Fruit fly (Drosophila melanogaster) whole organism, embryonic: Measurements from ENCODE around the gene CG4661.
A peak's percentile ranks its signal among the peaks of the same experiment; 100 is the strongest.

Experiments used
- CG10209 ChIP-seq: fragments of 200-800 bp; sonication (Bioruptor generic); optimal IDR thresholded peaks from 3 replicates; lab custom pipeline; 2017; ENCODE audit warnings: missing biosample characterization, mild to moderate bottlenecking, missing genetic modification characterization, missing genetic modification reagents
- CG10267 ChIP-seq: fragments of 200-800 bp; sonication (Bioruptor generic); optimal IDR thresholded peaks from 2 replicates; lab custom pipeline; 2018; ENCODE audit warnings: missing biosample characterization, mild to moderate bottlenecking, missing genetic modification characterization, moderate library complexity
- CG11695 ChIP-seq: fragments of 200-800 bp; sonication (Bioruptor generic); IDR thresholded peaks from 3 replicates; pipeline ENCODE4 v1.3.6; 2022; ENCODE audit warnings: missing biosample characterization, missing genetic modification characterization
- CG12071 ChIP-seq: fragments of 200-800 bp; sonication (Bioruptor generic); optimal IDR thresholded peaks from 3 replicates; lab custom pipeline; 2018; ENCODE audit warnings: missing biosample characterization, mild to moderate bottlenecking, missing genetic modification characterization
- CG12155 ChIP-seq: fragments of 200-800 bp; sonication (Bioruptor generic); optimal IDR thresholded peaks from 3 replicates; lab custom pipeline; 2016; ENCODE audit warnings: missing biosample characterization, missing genetic modification characterization
- CG12769 ChIP-seq: fragments of 200-800 bp; sonication (Bioruptor generic); optimal IDR thresholded peaks from 2 replicates; lab custom pipeline; 2019; ENCODE audit warnings: missing biosample characterization, mild to moderate bottlenecking, missing genetic modification characterization, moderate library complexity
- CG13296 ChIP-seq: fragments of 200-800 bp; sonication (Bioruptor generic); optimal IDR thresholded peaks from 3 replicates; lab custom pipeline; 2018; ENCODE audit warnings: missing biosample characterization, mild to moderate bottlenecking, missing genetic modification characterization
- CG17359 ChIP-seq: fragments of 200-800 bp; sonication (Bioruptor generic); optimal IDR thresholded peaks from 3 replicates; lab custom pipeline; 2018; ENCODE audit warnings: missing biosample characterization, mild to moderate bottlenecking, missing genetic modification characterization, moderate library complexity
- CG17568 ChIP-seq: fragments of 200-800 bp; sonication (Bioruptor generic); optimal IDR thresholded peaks from 2 replicates; lab custom pipeline; 2018; ENCODE audit warnings: missing biosample characterization, mild to moderate bottlenecking, missing genetic modification characterization, moderate library complexity
- CG18764 ChIP-seq: fragments of 200-800 bp; sonication (Bioruptor generic); optimal IDR thresholded peaks from 3 replicates; lab custom pipeline; 2016; ENCODE audit warnings: missing biosample characterization, missing genetic modification characterization
- CG2678 ChIP-seq: fragments of 200-800 bp; sonication (Bioruptor generic); optimal IDR thresholded peaks from 3 replicates; lab custom pipeline; 2019; ENCODE audit warnings: missing biosample characterization, mild to moderate bottlenecking, missing genetic modification characterization, moderate library complexity
- CG3163 ChIP-seq: fragments of 200-800 bp; sonication (Bioruptor generic); optimal IDR thresholded peaks from 3 replicates; lab custom pipeline; 2016; ENCODE audit warnings: missing biosample characterization, missing genetic modification characterization
- CG32772 ChIP-seq: fragments of 200-800 bp; sonication (Bioruptor generic); IDR thresholded peaks from 2 replicates; pipeline ENCODE4 v1.3.6; 2022; ENCODE audit warnings: missing biosample characterization, missing genetic modification characterization
- CG4820 ChIP-seq: fragments of 200-800 bp; sonication (Bioruptor generic); optimal IDR thresholded peaks from 3 replicates; lab custom pipeline; 2016; ENCODE audit warnings: missing biosample characterization, missing genetic modification characterization
- CG4854 ChIP-seq: fragments of 200-800 bp; sonication (Bioruptor generic); optimal IDR thresholded peaks from 2 replicates; lab custom pipeline; 2016; ENCODE audit warnings: missing biosample characterization, missing genetic modification characterization, inconsistent platforms
- CG6765 ChIP-seq: fragments of 200-800 bp; sonication (Bioruptor generic); optimal IDR thresholded peaks from 3 replicates; lab custom pipeline; 2017; ENCODE audit warnings: missing biosample characterization, mild to moderate bottlenecking, missing genetic modification characterization
- CG7357 ChIP-seq: fragments of 200-800 bp; sonication (Bioruptor generic); IDR thresholded peaks from 3 replicates; pipeline ENCODE4 v1.3.6; 2022; ENCODE audit warnings: missing biosample characterization, missing genetic modification characterization
- CG7839 ChIP-seq: fragments of 200-800 bp; sonication (Bioruptor generic); optimal IDR thresholded peaks from 3 replicates; lab custom pipeline; 2018; ENCODE audit warnings: missing biosample characterization, mild to moderate bottlenecking, missing genetic modification characterization, moderate library complexity
- CG8290 ChIP-seq, 3 experiments: fragments of 200-800 bp; sonication (Bioruptor generic); optimal IDR thresholded peaks; 2 replicates each; lab custom pipeline; 2016 to 2019; ENCODE audit warnings: missing biosample characterization in 3 of 3, missing genetic modification characterization in 3 of 3, mild to moderate bottlenecking in 2 of 3, moderate library complexity in 1 of 3
- CG8359 ChIP-seq: fragments of 200-800 bp; sonication (Bioruptor generic); optimal IDR thresholded peaks from 2 replicates; lab custom pipeline; 2017; ENCODE audit warnings: missing biosample characterization, mild to moderate bottlenecking, missing genetic modification characterization, borderline replicate concordance
- HLH54F ChIP-seq: fragments of 200-800 bp; sonication (Bioruptor generic); optimal IDR thresholded peaks from 3 replicates; lab custom pipeline; 2016; ENCODE audit warnings: missing biosample characterization, missing genetic modification characterization
- Meics ChIP-seq: fragments of 200-800 bp; sonication (Bioruptor generic); optimal IDR thresholded peaks from 2 replicates; lab custom pipeline; 2017; ENCODE audit warnings: missing biosample characterization, mild to moderate bottlenecking, missing genetic modification characterization
- NC2β ChIP-seq: fragments of 200-800 bp; sonication (Bioruptor generic); optimal IDR thresholded peaks from 2 replicates; lab custom pipeline; 2016; ENCODE audit warnings: missing biosample characterization, missing genetic modification characterization
- Pdp1 ChIP-seq, 2 experiments: fragments of 200-800 bp; sonication (Bioruptor generic); optimal IDR thresholded peaks; 3 replicates each; lab custom pipeline; 2016; ENCODE audit warnings: missing biosample characterization in 2 of 2, missing genetic modification characterization in 2 of 2, mild to moderate bottlenecking in 1 of 2, moderate library complexity in 1 of 2
- Sry-β ChIP-seq: fragments of 200-800 bp; sonication (Bioruptor generic); optimal IDR thresholded peaks from 2 replicates; lab custom pipeline; 2018; ENCODE audit warnings: missing biosample characterization, mild to moderate bottlenecking, missing genetic modification characterization, moderate library complexity
- Taf1 ChIP-seq: fragments of 200-800 bp; sonication (Bioruptor generic); IDR thresholded peaks from 2 replicates; pipeline ENCODE4 v1.3.6; 2022; ENCODE audit warnings: missing biosample characterization, missing genetic modification characterization
- Trl ChIP-seq, 3 experiments: fragments of >200 bp in 2 of 3; fragments of 200-800 bp in 1 of 3; sonication (Bioruptor generic) in 1 of 3; optimal IDR thresholded peaks; 2 replicates in 1 of 3; 3 replicates in 2 of 3; lab custom pipeline; 2016 to 2017; ENCODE audit warnings: missing biosample characterization in 1 of 3, missing genetic modification characterization in 1 of 3
- ara ChIP-seq: fragments of 200-800 bp; sonication (Bioruptor generic); IDR thresholded peaks from 2 replicates; pipeline ENCODE4 v1.3.6; 2022; ENCODE audit warnings: missing biosample characterization, missing genetic modification characterization
- ase ChIP-seq: fragments of 200-800 bp; sonication (Bioruptor generic); IDR thresholded peaks from 3 replicates; pipeline ENCODE4 v1.3.6; 2022; ENCODE audit warnings: missing biosample characterization, missing genetic modification characterization
- bsh ChIP-seq, 2 experiments: fragments of 200-800 bp; sonication (Bioruptor generic); optimal IDR thresholded peaks; 2 replicates each; lab custom pipeline; 2017 to 2018; ENCODE audit warnings: mild to moderate bottlenecking in 2 of 2, missing biosample characterization in 2 of 2, missing genetic modification characterization in 2 of 2, moderate library complexity in 1 of 2
- chm ChIP-seq: fragments of 200-800 bp; sonication (Bioruptor generic); IDR thresholded peaks from 2 replicates; pipeline ENCODE4 v1.3.6; 2022; ENCODE audit warnings: missing biosample characterization, missing genetic modification characterization
- dmrt11E ChIP-seq: fragments of 200-800 bp; sonication (Bioruptor generic); optimal IDR thresholded peaks from 3 replicates; lab custom pipeline; 2018; ENCODE audit warnings: missing biosample characterization, mild to moderate bottlenecking, missing genetic modification characterization, moderate library complexity
- fd96Cb ChIP-seq: fragments of 200-800 bp; sonication (Bioruptor generic); optimal IDR thresholded peaks from 2 replicates; lab custom pipeline; 2018; ENCODE audit warnings: missing biosample characterization, mild to moderate bottlenecking, missing genetic modification characterization, moderate library complexity
- fu2 ChIP-seq: fragments of 200-800 bp; sonication (Bioruptor generic); optimal IDR thresholded peaks from 2 replicates; lab custom pipeline; 2016; ENCODE audit warnings: missing biosample characterization, missing genetic modification characterization
- grau ChIP-seq: fragments of 200-800 bp; optimal IDR thresholded peaks from 3 replicates; lab custom pipeline; 2019; ENCODE audit warnings: missing biosample characterization, mild to moderate bottlenecking, missing genetic modification characterization, moderate library complexity
- gsb ChIP-seq: fragments of 200-800 bp; sonication (Bioruptor generic); IDR thresholded peaks from 2 replicates; pipeline ENCODE4 v1.3.6; 2022; ENCODE audit warnings: missing biosample characterization, missing genetic modification characterization
- h ChIP-seq: fragments of >200 bp; optimal IDR thresholded peaks from 2 replicates; lab custom pipeline; 2017
- nerfin-1 ChIP-seq: fragments of 200-800 bp; sonication (Bioruptor generic); optimal IDR thresholded peaks from 3 replicates; lab custom pipeline; 2019; ENCODE audit warnings: missing biosample characterization, mild to moderate bottlenecking, missing genetic modification characterization, moderate library complexity
- nerfin-2 ChIP-seq: fragments of 200-800 bp; sonication (Bioruptor generic); IDR thresholded peaks from 2 replicates; pipeline ENCODE4 v1.3.6; 2022; ENCODE audit warnings: missing biosample characterization, missing genetic modification characterization; ENCODE audit not compliant: partially characterized antibody
- nom ChIP-seq: fragments of 200-800 bp; sonication (Bioruptor generic); optimal IDR thresholded peaks from 2 replicates; lab custom pipeline; 2017; ENCODE audit warnings: missing biosample characterization, missing genetic modification characterization, mild to moderate bottlenecking, moderate library complexity, missing genetic modification reagents
- onecut ChIP-seq: fragments of 200-800 bp; sonication (Bioruptor generic); IDR thresholded peaks from 2 replicates; pipeline ENCODE4 v1.3.6; 2022; ENCODE audit warnings: missing biosample characterization, missing genetic modification characterization
- peb ChIP-seq: fragments of 200-800 bp; sonication (Bioruptor generic); IDR thresholded peaks from 2 replicates; pipeline ENCODE4 v1.3.6; 2022; ENCODE audit warnings: missing biosample characterization, missing genetic modification characterization
- ro ChIP-seq: fragments of 200-800 bp; sonication (Bioruptor generic); IDR thresholded peaks from 2 replicates; pipeline ENCODE4 v1.3.6; 2022; ENCODE audit warnings: missing biosample characterization, missing genetic modification characterization
- seq ChIP-seq: fragments of 200-800 bp; sonication (Bioruptor generic); IDR thresholded peaks from 2 replicates; pipeline ENCODE4 v1.3.6; 2022; ENCODE audit warnings: missing biosample characterization, missing genetic modification characterization
- sna ChIP-seq: fragments of 200-800 bp; sonication (Bioruptor generic); IDR thresholded peaks from 2 replicates; pipeline ENCODE4 v1.3.6; 2022; ENCODE audit warnings: missing biosample characterization, missing genetic modification characterization; ENCODE audit not compliant: partially characterized antibody
- sob ChIP-seq: fragments of 200-800 bp; sonication (Bioruptor generic); IDR thresholded peaks from 2 replicates; pipeline ENCODE4 v1.3.6; 2022; ENCODE audit warnings: missing biosample characterization, missing genetic modification characterization
- tap ChIP-seq: fragments of 200-800 bp; optimal IDR thresholded peaks from 3 replicates; lab custom pipeline; 2019; ENCODE audit warnings: missing biosample characterization, mild to moderate bottlenecking, missing genetic modification characterization, moderate library complexity
- unpg ChIP-seq: fragments of 200-800 bp; sonication (Bioruptor generic); optimal IDR thresholded peaks from 3 replicates; lab custom pipeline; 2018; ENCODE audit warnings: missing biosample characterization, mild to moderate bottlenecking, missing genetic modification characterization, moderate library complexity

The CG4661 gene

DNA sequence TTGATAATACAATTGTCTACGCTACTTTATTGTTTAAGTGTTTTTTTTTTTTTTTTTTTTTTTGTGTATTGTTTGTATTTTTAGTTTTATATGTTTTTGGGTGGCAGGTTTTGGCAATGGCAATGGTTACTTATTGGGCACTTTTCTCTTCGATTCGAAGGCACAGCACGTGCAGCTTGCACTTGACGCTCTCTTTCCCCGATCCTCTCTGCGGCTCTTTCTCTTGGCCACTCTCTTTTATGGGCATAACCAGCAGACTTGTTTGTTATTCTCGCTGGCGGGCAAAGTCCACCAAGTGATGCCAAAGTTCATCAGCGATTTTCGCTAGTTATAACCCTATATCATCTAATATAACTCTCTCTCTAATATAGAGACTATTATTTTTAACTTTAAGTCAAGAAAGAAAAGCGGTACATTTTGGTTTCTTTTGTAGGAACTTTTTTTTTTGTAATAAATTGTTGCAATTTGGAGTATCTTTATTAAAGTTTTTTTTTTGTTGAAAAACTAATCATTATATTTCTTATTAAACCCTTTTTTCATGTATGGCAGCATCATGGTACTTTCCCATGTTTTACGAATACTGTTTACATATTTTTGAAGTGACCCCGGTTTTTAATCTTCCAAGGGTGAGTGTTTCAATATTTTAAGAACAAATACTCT, 32.8 kb upstream of the CG4661 start:
- TF ChIP-seq Meics (no peak), bsh (GFP tag; optimal IDR thresholded peaks at IDR 0.05; lab: Kevin White, UChicago) (peak in 1 of 2 experiments; percentile 70), CG6765 (no peak), CG17568 (GFP tag; lab: Kevin White, UChicago) (no peak), Trl (optimal IDR thresholded peaks at IDR 0.05; lab: Kevin White, UChicago) (peak; percentile 1 to 59), Trl (GFP tag; optimal IDR thresholded peaks at IDR 0.05; lab: Kevin White, UChicago) (no peak), Taf1 (GFP tag; lab: Robert Waterston, UW) (no peak), CG3163 (GFP tag; lab: Kevin White, UChicago) (peak; percentile 40), ro (GFP tag; lab: Robert Waterston, UW) (no peak), grau (no peak), Sry-β (GFP tag; lab: Kevin White, UChicago) (peak; percentile 18), CG7357 (GFP tag; lab: Robert Waterston, UW) (no peak), chm (GFP tag; lab: Robert Waterston, UW) (no peak), peb (GFP tag; lab: Robert Waterston, UW) (no peak), CG12155 (GFP tag; lab: Kevin White, UChicago) (no peak), sna (no peak), CG7839 (tag; lab: Kevin White, UChicago) (no peak), sob (GFP tag; lab: Robert Waterston, UW) (no peak), fu2 (GFP tag; lab: Kevin White, UChicago) (no peak), nom (GFP tag; lab: Kevin White, UChicago) (peak; percentile 97)

DNA sequence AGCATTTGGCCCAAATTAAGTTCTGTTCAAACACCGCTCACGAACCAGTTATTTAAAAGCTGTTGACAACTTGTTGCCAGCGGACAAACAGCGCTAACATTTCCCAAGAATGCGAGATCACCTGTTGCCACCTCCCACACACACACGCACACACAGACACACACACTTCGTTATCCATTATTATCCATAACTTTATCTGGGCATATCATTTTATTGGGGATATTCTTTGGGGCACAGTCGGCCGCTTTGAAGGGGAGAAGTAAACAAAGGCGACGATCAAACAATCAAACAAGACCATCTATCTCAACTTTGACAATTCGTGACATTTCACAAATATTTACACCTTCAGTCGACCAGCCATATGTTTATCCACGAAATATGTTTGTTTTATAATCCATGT, 31.6 kb upstream of the CG4661 start:
- peak; percentile 51 for TF ChIP-seq CG2678 (tag; lab: Kevin White, UChicago)
- TF ChIP-seq seq, result no peak
- TF ChIP-seq tap, result no peak
- peak; percentile 28 for TF ChIP-seq CG17359
- no peak for TF ChIP-seq NC2β (GFP tag; lab: Kevin White, UChicago)
- TF ChIP-seq CG18764, result peak; percentile 20
- peak; percentile 69 for TF ChIP-seq CG12769 (tag; lab: Kevin White, UChicago)
- no peak for TF ChIP-seq h (lab: Kevin White, UChicago)
- TF ChIP-seq CG12071 (GFP tag; lab: Kevin White, UChicago), result peak; percentile 47
- peak; percentile 36 for TF ChIP-seq CG8359
- TF ChIP-seq CG10267 (tag; lab: Kevin White, UChicago), result peak; percentile 26
- peak in 1 of 2 experiments; percentile 10 for TF ChIP-seq Pdp1 (GFP tag; optimal IDR thresholded peaks at IDR 0.05; lab: Kevin White, UChicago)
- TF ChIP-seq CG4854, result peak; percentile 7
- TF ChIP-seq gsb (GFP tag; lab: Robert Waterston, UW), result peak; percentile 16; the same call in 1 of the 2 replicates
- no peak for TF ChIP-seq HLH54F (GFP tag; lab: Kevin White, UChicago)
- TF ChIP-seq onecut (GFP tag; lab: Robert Waterston, UW), result peak; percentile 23; the same call in 1 of the 2 replicates
- TF ChIP-seq dmrt11E, result peak; percentile 24
- TF ChIP-seq ara, result no peak
- no peak for TF ChIP-seq CG4820 (GFP tag; lab: Kevin White, UChicago)
- no peak for TF ChIP-seq ase (GFP tag; lab: Robert Waterston, UW)
- peak; percentile 41 for TF ChIP-seq nerfin-1
- TF ChIP-seq grau, result no peak
- no peak for TF ChIP-seq CG8290 (GFP tag; optimal IDR thresholded peaks at IDR 0.05; lab: Kevin White, UChicago)
- TF ChIP-seq CG8290 (tag; optimal IDR thresholded peaks at IDR 0.05; lab: Kevin White, UChicago), result peak in 1 of 2 experiments; percentile 10
- TF ChIP-seq CG17568 (GFP tag; lab: Kevin White, UChicago), result peak; percentile 16
- TF ChIP-seq nerfin-2 (GFP tag; lab: Robert Waterston, UW), result no peak
- peak; percentile 18 for TF ChIP-seq unpg (GFP tag; lab: Kevin White, UChicago)
- no peak for TF ChIP-seq fd96Cb (tag; lab: Kevin White, UChicago)
- 0 out of 3 replicates have a peak, but pooled peaks have one; percentile 21 for TF ChIP-seq CG11695 (GFP tag; lab: Robert Waterston, UW)
- no peak for TF ChIP-seq CG32772 (GFP tag; lab: Robert Waterston, UW)
- peak; percentile 44 for TF ChIP-seq CG10209
- TF ChIP-seq CG13296 (GFP tag; lab: Kevin White, UChicago), result no peak
